Fruit fly (Drosophila melanogaster): ENCODE results near the gene sds22.

sds22 gene

DNA sequence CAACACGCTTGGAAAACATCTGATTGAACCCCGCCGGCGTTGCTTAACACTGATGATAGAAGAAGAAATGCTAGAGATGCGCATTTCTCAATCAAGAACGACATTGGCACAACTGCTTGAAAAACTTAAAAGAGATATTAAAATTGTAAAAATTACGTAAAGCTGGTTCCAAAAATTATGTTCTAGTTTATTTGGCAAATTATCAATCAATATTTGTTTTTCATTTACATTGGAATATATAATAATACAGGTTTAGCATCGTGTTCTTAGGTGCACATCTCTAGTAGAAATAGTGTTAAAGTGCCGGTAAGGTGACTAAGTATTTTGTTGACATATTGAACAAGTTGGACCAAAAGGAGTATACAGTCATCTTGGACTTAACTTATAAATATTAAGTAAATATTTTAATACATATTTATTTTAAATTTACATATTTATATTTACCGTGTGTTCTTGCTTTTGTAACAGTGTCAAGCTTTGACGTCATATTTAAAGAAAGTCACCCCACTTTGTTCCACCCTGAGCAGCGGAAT, at the start of gene sds22, which contains the start of gene Brf (continued):
- TF ChIP-seq CG30431 (GFP tag; optimal IDR thresholded peaks at IDR 0.05) (peak; percentile 91), Hr39 (optimal IDR thresholded peaks at IDR 0.05) (no peak), CG6813 (GFP tag; optimal IDR thresholded peaks at IDR 0.05) (peak; percentile 81), luna (GFP tag; optimal IDR thresholded peaks at IDR 0.05) (peak; percentile 93), crc (GFP tag; optimal IDR thresholded peaks at IDR 0.05) (peak; percentile 88), MTF-1 (GFP tag; optimal IDR thresholded peaks at IDR 0.05; ENCODE audit: borderline replicate concordance) (peak; percentile 74), CG2116 (GFP tag; optimal IDR thresholded peaks at IDR 0.05) (peak; percentile 89), h (optimal IDR thresholded peaks at IDR 0.05) (no peak), CG3281 (GFP tag; optimal IDR thresholded peaks at IDR 0.05) (peak; percentile 94), CG3838 (GFP tag; optimal IDR thresholded peaks at IDR 0.05) (peak; percentile 89), pb (GFP tag; optimal IDR thresholded peaks at IDR 0.05) (peak; percentile 84), hth (optimal IDR thresholded peaks at IDR 0.05) (no peak), B-H1 (GFP tag; IDR thresholded peaks at IDR 0.05) (peak; percentile 85), BEAF-32 (GFP tag; optimal IDR thresholded peaks at IDR 0.05) (peak; percentile 87), lmd (GFP tag; IDR thresholded peaks at IDR 0.05) (peak; percentile 95), dmrt11E (tag; optimal IDR thresholded peaks at IDR 0.05) (peak; percentile 96), Ptx1 (GFP tag; IDR thresholded peaks at IDR 0.05) (peak; percentile 96), vfl (GFP tag; optimal IDR thresholded peaks at IDR 0.05) (peak; percentile 96), HLHmδ (GFP tag; optimal IDR thresholded peaks at IDR 0.05) (no peak), tna (GFP tag; IDR thresholded peaks at IDR 0.05; ENCODE audit: partially characterized antibody) (peak; percentile 56; the same call in 1 of the 2 replicates), pum (GFP tag; optimal IDR thresholded peaks at IDR 0.05) (peak; percentile 96), Poxn (GFP tag; IDR thresholded peaks at IDR 0.05) (peak; percentile 82), MBD-R2 (GFP tag; IDR thresholded peaks at IDR 0.05) (peak; percentile 94), her (GFP tag; optimal IDR thresholded peaks at IDR 0.05) (peak; percentile 88), CG2889 (GFP tag; IDR thresholded peaks at IDR 0.05) (peak; percentile 91), ttk (GFP tag; IDR thresholded peaks at IDR 0.05) (peak; percentile 94), abd-A (tag; optimal IDR thresholded peaks at IDR 0.05) (no peak), CG5180 (GFP tag; optimal IDR thresholded peaks at IDR 0.05) (peak; percentile 74), Rfx (GFP tag; IDR thresholded peaks at IDR 0.05) (peak; percentile 97), Oli (tag; optimal IDR thresholded peaks at IDR 0.05) (peak; percentile 92), bsh (GFP tag; optimal IDR thresholded peaks at IDR 0.05) (peak; percentile 80 to 94), Blimp-1 (GFP tag; optimal IDR thresholded peaks at IDR 0.05) (peak; percentile 91), CG43689 (GFP tag; IDR thresholded peaks at IDR 0.05) (peak; percentile 78), zen (tag; optimal IDR thresholded peaks at IDR 0.05) (peak; percentile 96), CG7928 (GFP tag; optimal IDR thresholded peaks at IDR 0.05) (peak; percentile 67), sqz (GFP tag; optimal IDR thresholded peaks at IDR 0.05) (peak; percentile 87), CG8388 (GFP tag; optimal IDR thresholded peaks at IDR 0.05) (peak; percentile 93), kay (GFP tag; optimal IDR thresholded peaks at IDR 0.05) (peak; percentile 98), Dek (tag; optimal IDR thresholded peaks at IDR 0.05) (peak; percentile 93), Elba2 (GFP tag; optimal IDR thresholded peaks at IDR 0.05) (peak; percentile 97), HLH4C (GFP tag; IDR thresholded peaks at IDR 0.05; ENCODE audit: partially characterized antibody) (peak; percentile 73), CG13287 (GFP tag; IDR thresholded peaks at IDR 0.05; ENCODE audit: partially characterized antibody) (peak; percentile 83), Ets97D (GFP tag; optimal IDR thresholded peaks at IDR 0.05) (peak; percentile 88), mam (GFP tag; optimal IDR thresholded peaks at IDR 0.05) (peak; percentile 97), ATbp (GFP tag; optimal IDR thresholded peaks at IDR 0.05) (peak; percentile 69), PHDP (tag; optimal IDR thresholded peaks at IDR 0.05) (peak; percentile 95), CG17361 (GFP tag; IDR thresholded peaks at IDR 0.05) (peak; percentile 98), chinmo (GFP tag; IDR thresholded peaks at IDR 0.05; ENCODE audit: partially characterized antibody) (no peak), vnd (GFP tag; IDR thresholded peaks at IDR 0.05; ENCODE audit: partially characterized antibody) (peak; percentile 74), Bdp1 (GFP tag; optimal IDR thresholded peaks at IDR 0.05) (peak; percentile 90)

Data from whole organism, embryonic.